Fruit fly (Drosophila melanogaster) whole organism, embryonic: ENCODE results near the gene CG32984.

Source experiments
- Abd-B ChIP-seq: fragments of 200-800 bp; sonication (Bioruptor generic); optimal IDR thresholded peaks from 2 replicates; lab custom pipeline; 2018; ENCODE audit warnings: missing biosample characterization, mild to moderate bottlenecking, missing genetic modification characterization, moderate library complexity
- Antp ChIP-seq: fragments of 200-800 bp; sonication (Bioruptor generic); optimal IDR thresholded peaks from 3 replicates; lab custom pipeline; 2016; ENCODE audit warnings: missing biosample characterization, missing genetic modification characterization
- Asciz ChIP-seq: fragments of 200-800 bp; sonication (Bioruptor generic); optimal IDR thresholded peaks from 2 replicates; lab custom pipeline; 2017; ENCODE audit warnings: missing biosample characterization, mild to moderate bottlenecking, missing genetic modification characterization, missing genetic modification reagents
- Awh ChIP-seq: fragments of 200-800 bp; sonication (Bioruptor generic); IDR thresholded peaks from 2 replicates; pipeline ENCODE4, ENCODE4 v1.3.6; 2022; ENCODE audit warnings: missing biosample characterization, missing genetic modification characterization
- Bdp1 ChIP-seq: fragments of 200-800 bp; sonication (Bioruptor generic); optimal IDR thresholded peaks from 3 replicates; lab custom pipeline; 2016; ENCODE audit warnings: missing biosample characterization, missing genetic modification characterization
- Blimp-1 ChIP-seq: fragments of 200-800 bp; sonication (Bioruptor generic); optimal IDR thresholded peaks from 3 replicates; lab custom pipeline; 2018; ENCODE audit warnings: missing biosample characterization, missing genetic modification characterization, mild to moderate bottlenecking, moderate library complexity, missing genetic modification reagents
- CG10979 ChIP-seq: fragments of 200-800 bp; sonication (Bioruptor generic); optimal IDR thresholded peaks from 2 replicates; lab custom pipeline; 2018; ENCODE audit warnings: missing biosample characterization, mild to moderate bottlenecking, missing genetic modification characterization, moderate library complexity
- CG11085 ChIP-seq: fragments of 200-800 bp; sonication (Bioruptor generic); IDR thresholded peaks from 2 replicates; pipeline ENCODE4 v1.3.6; 2022; ENCODE audit warnings: missing biosample characterization, missing genetic modification characterization
- CG11247 ChIP-seq: fragments of 200-800 bp; sonication (Bioruptor generic); IDR thresholded peaks from 2 replicates; pipeline ENCODE4 v1.3.6; 2022; ENCODE audit warnings: missing biosample characterization, missing genetic modification characterization
- CG11723 ChIP-seq: fragments of 200-800 bp; sonication (Bioruptor generic); optimal IDR thresholded peaks from 2 replicates; lab custom pipeline; 2017; ENCODE audit warnings: missing biosample characterization, mild to moderate bottlenecking, missing genetic modification characterization
- CG12104 ChIP-seq: fragments of 200-800 bp; sonication (Bioruptor generic); optimal IDR thresholded peaks from 3 replicates; lab custom pipeline; 2016; ENCODE audit warnings: missing biosample characterization, missing genetic modification characterization
- CG13424 ChIP-seq: fragments of 200-800 bp; sonication (Bioruptor generic); optimal IDR thresholded peaks from 2 replicates; lab custom pipeline; 2019; ENCODE audit warnings: missing biosample characterization, mild to moderate bottlenecking, missing genetic modification characterization, moderate library complexity
- CG18764 ChIP-seq: fragments of 200-800 bp; sonication (Bioruptor generic); optimal IDR thresholded peaks from 3 replicates; lab custom pipeline; 2016; ENCODE audit warnings: missing biosample characterization, missing genetic modification characterization
- CG30403 ChIP-seq: fragments of 200-800 bp; sonication (Bioruptor generic); optimal IDR thresholded peaks from 3 replicates; lab custom pipeline; 2016; ENCODE audit warnings: missing biosample characterization, missing genetic modification characterization
- CG32772 ChIP-seq: fragments of 200-800 bp; sonication (Bioruptor generic); IDR thresholded peaks from 2 replicates; pipeline ENCODE4 v1.3.6; 2022; ENCODE audit warnings: missing biosample characterization, missing genetic modification characterization
- CG34376 ChIP-seq: fragments of 200-800 bp; sonication (Bioruptor generic); optimal IDR thresholded peaks from 2 replicates; lab custom pipeline; 2018; ENCODE audit warnings: missing biosample characterization, mild to moderate bottlenecking, missing genetic modification characterization
- CG4328 ChIP-seq: fragments of 200-800 bp; sonication (Bioruptor generic); optimal IDR thresholded peaks from 3 replicates; lab custom pipeline; 2017; ENCODE audit warnings: missing biosample characterization, missing genetic modification reagents, missing genetic modification characterization
- CG4360 ChIP-seq: fragments of 200-800 bp; sonication (Bioruptor generic); IDR thresholded peaks from 2 replicates; pipeline ENCODE4 v1.3.6; 2022; ENCODE audit warnings: missing biosample characterization, missing genetic modification characterization
- CG4404 ChIP-seq: fragments of 200-800 bp; sonication (Bioruptor generic); IDR thresholded peaks from 2 replicates; pipeline ENCODE4 v1.3.6; 2022; ENCODE audit warnings: missing biosample characterization, missing genetic modification characterization
- CG5245 ChIP-seq: fragments of 200-800 bp; sonication (Bioruptor generic); optimal IDR thresholded peaks from 3 replicates; lab custom pipeline; 2016; ENCODE audit warnings: missing biosample characterization, missing genetic modification characterization
- CG6689 ChIP-seq: fragments of 200-800 bp; sonication (Bioruptor generic); IDR thresholded peaks from 2 replicates; pipeline ENCODE4 v1.3.6; 2022; ENCODE audit warnings: missing biosample characterization, missing genetic modification characterization
- CG7786 ChIP-seq: fragments of 200-800 bp; sonication (Bioruptor generic); optimal IDR thresholded peaks from 2 replicates; lab custom pipeline; 2016; ENCODE audit warnings: missing biosample characterization, missing genetic modification characterization
- Dip3 ChIP-seq: fragments of 200-800 bp; sonication (Bioruptor generic); optimal IDR thresholded peaks from 3 replicates; lab custom pipeline; 2016; ENCODE audit warnings: missing biosample characterization, missing genetic modification characterization
- Dll ChIP-seq: fragments of 200-800 bp; sonication (Bioruptor generic); IDR thresholded peaks from 4 replicates; pipeline ENCODE4 v1.3.6; 2022; ENCODE audit warnings: missing biosample characterization, missing genetic modification characterization; ENCODE audit not compliant: partially characterized antibody
- E2f2 ChIP-seq: fragments of 200-800 bp; sonication (Bioruptor generic); IDR thresholded peaks from 2 replicates; pipeline ENCODE4 v1.3.6; 2022; ENCODE audit warnings: missing biosample characterization, missing genetic modification characterization
- Gsc ChIP-seq: fragments of 200-800 bp; sonication (Bioruptor generic); IDR thresholded peaks from 2 replicates; pipeline ENCODE4 v1.3.6; 2022; ENCODE audit warnings: missing biosample characterization, missing genetic modification characterization
- Gug ChIP-seq: fragments of 200-800 bp; sonication (Bioruptor generic); IDR thresholded peaks from 4 replicates; pipeline ENCODE4 v1.3.6; 2022; ENCODE audit warnings: missing biosample characterization, missing genetic modification characterization
- HLH3B ChIP-seq: fragments of 200-800 bp; sonication (Bioruptor generic); IDR thresholded peaks from 2 replicates; pipeline ENCODE4 v1.3.6; 2022; ENCODE audit warnings: missing biosample characterization, missing genetic modification characterization
- Hmx ChIP-seq: fragments of 200-800 bp; sonication (Bioruptor generic); optimal IDR thresholded peaks from 2 replicates; lab custom pipeline; 2016; ENCODE audit warnings: missing biosample characterization, missing genetic modification characterization
- NfI ChIP-seq: fragments of 200-800 bp; sonication (Bioruptor generic); optimal IDR thresholded peaks from 3 replicates; lab custom pipeline; 2018; ENCODE audit warnings: missing biosample characterization, mild to moderate bottlenecking, missing genetic modification characterization, moderate library complexity
- Sox100B ChIP-seq: fragments of 200-800 bp; sonication (Bioruptor generic); optimal IDR thresholded peaks from 3 replicates; lab custom pipeline; 2018; ENCODE audit warnings: missing biosample characterization, mild to moderate bottlenecking, missing genetic modification characterization
- Taf1 ChIP-seq: fragments of 200-800 bp; sonication (Bioruptor generic); IDR thresholded peaks from 2 replicates; pipeline ENCODE4 v1.3.6; 2022; ENCODE audit warnings: missing biosample characterization, missing genetic modification characterization
- cg ChIP-seq: fragments of 200-800 bp; sonication (Bioruptor generic); optimal IDR thresholded peaks from 3 replicates; lab custom pipeline; 2019; ENCODE audit warnings: missing biosample characterization, mild to moderate bottlenecking, missing genetic modification characterization, moderate library complexity
- chn ChIP-seq: fragments of 200-800 bp; sonication (Bioruptor generic); optimal IDR thresholded peaks from 2 replicates; lab custom pipeline; 2016; ENCODE audit warnings: missing biosample characterization, missing genetic modification characterization
- dimm ChIP-seq: fragments of 200-800 bp; sonication (Bioruptor generic); IDR thresholded peaks from 2 replicates; pipeline ENCODE4 v1.3.6; 2022; ENCODE audit warnings: missing biosample characterization, missing genetic modification characterization
- ems ChIP-seq: fragments of 200-800 bp; sonication (Bioruptor generic); optimal IDR thresholded peaks from 3 replicates; lab custom pipeline; 2016; ENCODE audit warnings: missing biosample characterization, missing genetic modification characterization
- fd64A ChIP-seq: fragments of 200-800 bp; sonication (Bioruptor generic); optimal IDR thresholded peaks from 3 replicates; lab custom pipeline; 2018; ENCODE audit warnings: missing biosample characterization, mild to moderate bottlenecking, missing genetic modification characterization
- fru ChIP-seq: fragments of >200 bp; optimal IDR thresholded peaks from 2 replicates; lab custom pipeline; 2017
- grau ChIP-seq: fragments of 200-800 bp; optimal IDR thresholded peaks from 3 replicates; lab custom pipeline; 2019; ENCODE audit warnings: missing biosample characterization, mild to moderate bottlenecking, missing genetic modification characterization, moderate library complexity
- gsb-n ChIP-seq: fragments of 200-800 bp; sonication (Bioruptor generic); optimal IDR thresholded peaks from 3 replicates; lab custom pipeline; 2018; ENCODE audit warnings: missing biosample characterization, mild to moderate bottlenecking, missing genetic modification characterization
- gt ChIP-seq: fragments of 200-800 bp; sonication (Bioruptor generic); IDR thresholded peaks from 2 replicates; pipeline ENCODE4 v1.3.6; 2022; ENCODE audit warnings: missing biosample characterization, missing genetic modification characterization
- lbe ChIP-seq: fragments of 200-800 bp; sonication (Bioruptor generic); optimal IDR thresholded peaks from 2 replicates; lab custom pipeline; 2016; ENCODE audit warnings: missing biosample characterization, mild to moderate bottlenecking, missing genetic modification characterization
- ranshi ChIP-seq: fragments of 200-800 bp; sonication (Bioruptor generic); IDR thresholded peaks from 2 replicates; pipeline ENCODE4 v1.3.6; 2022; ENCODE audit warnings: missing biosample characterization, missing genetic modification characterization
- row ChIP-seq: fragments of 200-800 bp; sonication (Bioruptor generic); IDR thresholded peaks from 3 replicates; pipeline ENCODE4 v1.3.6; 2022; ENCODE audit warnings: missing biosample characterization, missing genetic modification characterization
- so ChIP-seq: fragments of 200-800 bp; sonication (Bioruptor generic); IDR thresholded peaks from 3 replicates; pipeline ENCODE4 v1.3.6; 2022; ENCODE audit warnings: missing biosample characterization, missing genetic modification characterization
- sob ChIP-seq: fragments of 200-800 bp; sonication (Bioruptor generic); IDR thresholded peaks from 2 replicates; pipeline ENCODE4 v1.3.6; 2022; ENCODE audit warnings: missing biosample characterization, missing genetic modification characterization
- ssp ChIP-seq: fragments of 200-800 bp; sonication (Bioruptor generic); IDR thresholded peaks from 2 replicates; pipeline ENCODE4 v1.3.6; 2022; ENCODE audit warnings: missing biosample characterization, missing genetic modification characterization
- twi ChIP-seq: fragments of 200-800 bp; optimal IDR thresholded peaks from 2 replicates; lab custom pipeline; 2019; ENCODE audit warnings: missing biosample characterization, mild to moderate bottlenecking, missing genetic modification characterization, moderate library complexity
- vfl ChIP-seq: fragments of 200-800 bp; sonication (Bioruptor generic); optimal IDR thresholded peaks from 2 replicates; lab custom pipeline; 2016; ENCODE audit warnings: missing biosample characterization, missing genetic modification characterization
- wdn ChIP-seq: fragments of 200-800 bp; sonication (Bioruptor generic); IDR thresholded peaks from 2 replicates; pipeline ENCODE4 v1.3.6; 2022; ENCODE audit warnings: missing biosample characterization, missing genetic modification characterization
- zf30C ChIP-seq: fragments of 200-800 bp; sonication (Bioruptor generic); optimal IDR thresholded peaks from 3 replicates; lab custom pipeline; 2018; ENCODE audit warnings: missing biosample characterization, mild to moderate bottlenecking, missing genetic modification characterization
- zfh2 ChIP-seq: fragments of 200-800 bp; sonication (Bioruptor generic); optimal IDR thresholded peaks from 2 replicates; lab custom pipeline; 2016; ENCODE audit warnings: missing biosample characterization, missing genetic modification characterization

Gene CG32984

dm6 chr2L:8937003-8937402 is 27.8 kb upstream of the CG32984 start, which contains the start of gene Tsp29Fb (continued):
- TF ChIP-seq Asciz (GFP tag; lab: Kevin White, UChicago) (peak; percentile 65), CG4328 (GFP tag; lab: Kevin White, UChicago) (peak; percentile 65), CG4404 (peak; percentile 23; the same call in 1 of the 2 replicates), CG11247 (GFP tag; lab: Robert Waterston, UW) (peak; percentile 42; the same call in 1 of the 2 replicates), gt (GFP tag; lab: Robert Waterston, UW) (no peak), dimm (GFP tag; lab: Robert Waterston, UW) (no peak), Antp (GFP tag; lab: Kevin White, UChicago) (peak; percentile 39), Taf1 (peak; percentile 23; the same call in 1 of the 2 replicates), twi (no peak), zf30C (GFP tag; lab: Kevin White, UChicago) (peak; percentile 91), gsb-n (peak; percentile 49), Hmx (GFP tag; lab: Kevin White, UChicago) (peak; percentile 50), HLH3B (GFP tag; lab: Robert Waterston, UW) (peak; percentile 66; the same call in 1 of the 2 replicates), CG32772 (GFP tag; lab: Robert Waterston, UW) (peak; percentile 60), ems (peak; percentile 48), Bdp1 (GFP tag; lab: Kevin White, UChicago) (peak; percentile 14), lbe (GFP tag; lab: Kevin White, UChicago) (peak; percentile 40), CG12104 (peak; percentile 69), Dll (GFP tag; lab: Robert Waterston, UW) (no peak), Sox100B (peak; percentile 77), Gsc (GFP tag; lab: Robert Waterston, UW) (no peak), ssp (GFP tag; lab: Robert Waterston, UW) (peak; percentile 31; the same call in 1 of the 2 replicates), CG5245 (peak; percentile 38), ranshi (GFP tag; lab: Robert Waterston, UW) (peak; percentile 64; the same call in 1 of the 2 replicates), CG10979 (tag; lab: Kevin White, UChicago) (peak; percentile 57), CG13424 (tag; lab: Kevin White, UChicago) (peak; percentile 87), CG30403 (GFP tag; lab: Kevin White, UChicago) (peak; percentile 87), CG11085 (GFP tag; lab: Robert Waterston, UW) (0 out of 2 replicates have a peak, but pooled peaks have one; percentile 21), Abd-B (GFP tag; lab: Kevin White, UChicago) (peak; percentile 47), Gug (GFP tag; lab: Robert Waterston, UW) (peak; percentile 38; the same call in 1 of the 4 replicates), CG34376 (no peak), so (GFP tag; lab: Robert Waterston, UW) (peak; percentile 76; the same call in 1 of the 3 replicates), Dip3 (peak; percentile 65), E2f2 (GFP tag; lab: Robert Waterston, UW) (peak; percentile 37; the same call in 1 of the 2 replicates), Blimp-1 (peak; percentile 73), zfh2 (GFP tag; lab: Kevin White, UChicago) (peak; percentile 61), sob (GFP tag; lab: Robert Waterston, UW) (peak; percentile 79), cg (no peak), grau (tag; lab: Kevin White, UChicago) (peak; percentile 87), Awh (GFP tag; lab: Robert Waterston, UW) (peak; percentile 67; the same call in 1 of the 2 replicates), vfl (GFP tag; lab: Kevin White, UChicago) (no peak), chn (peak; percentile 20), CG6689 (GFP tag; lab: Robert Waterston, UW) (peak; percentile 60), fd64A (GFP tag; lab: Kevin White, UChicago) (no peak), wdn (GFP tag; lab: Robert Waterston, UW) (no peak), CG18764 (GFP tag; lab: Kevin White, UChicago) (peak; percentile 38), CG11723 (GFP tag; lab: Kevin White, UChicago) (peak; percentile 33), CG7786 (peak; percentile 71), row (GFP tag; lab: Robert Waterston, UW) (peak; percentile 92), NfI (GFP tag; lab: Kevin White, UChicago) (peak; percentile 73), CG4360 (no peak), fru (lab: Kevin White, UChicago) (no peak)
